Worm (Caenorhabditis elegans) whole organism, L2 larva: Measurements from ENCODE around the gene rod-1.

Source experiments
- C34F6.9 ChIP-seq: fragments of 150-350 bp; optimal IDR thresholded peaks from 2 replicates; lab custom pipeline; 2014; ENCODE audit warnings: missing biosample characterization, missing genetic modification characterization
- F13H6.1 ChIP-seq: sonication (generic microtip); optimal IDR thresholded peaks from 2 replicates; lab custom pipeline; 2016; ENCODE audit warnings: missing genetic modification characterization, missing compliant biosample characterization
- R02D3.7 ChIP-seq: fragments of 150-350 bp; optimal IDR thresholded peaks from 2 replicates; lab custom pipeline; 2014; ENCODE audit warnings: missing biosample characterization, missing genetic modification characterization
- Y55F3AM.14 ChIP-seq: fragments of 200-800 bp; sonication (Bioruptor generic); optimal IDR thresholded peaks from 2 replicates; lab custom pipeline; 2018; ENCODE audit warnings: mild to moderate bottlenecking, missing genetic modification characterization, missing compliant biosample characterization
- ZK546.5 ChIP-seq: sonication (generic microtip); optimal IDR thresholded peaks from 2 replicates; lab custom pipeline; 2017; ENCODE audit warnings: missing biosample characterization, missing genetic modification characterization
- alr-1 ChIP-seq: fragments of 150-350 bp; optimal IDR thresholded peaks from 2 replicates; lab custom pipeline; 2014; ENCODE audit warnings: missing biosample characterization, missing genetic modification characterization
- aly-2 ChIP-seq: fragments of 150-350 bp; optimal IDR thresholded peaks from 2 replicates; lab custom pipeline; 2014; ENCODE audit warnings: missing biosample characterization, missing genetic modification characterization
- ama-1 ChIP-seq: fragments of 150-350 bp; optimal IDR thresholded peaks from 2 replicates; lab custom pipeline; 2018; ENCODE audit warnings: inconsistent platforms
- blmp-1 ChIP-seq: sonication (generic microtip); optimal IDR thresholded peaks from 2 replicates; lab custom pipeline; 2017; ENCODE audit warnings: missing genetic modification characterization, mild to moderate bottlenecking, missing compliant biosample characterization, antibody characterized with exemption, moderate library complexity; ENCODE audit not compliant: insufficient read depth
- ceh-16 ChIP-seq: fragments of 150-350 bp; optimal IDR thresholded peaks from 2 replicates; lab custom pipeline; 2014; ENCODE audit warnings: missing biosample characterization, missing genetic modification characterization
- ceh-82 ChIP-seq: fragments of 150-350 bp; optimal IDR thresholded peaks from 2 replicates; lab custom pipeline; 2014; ENCODE audit warnings: missing biosample characterization, missing genetic modification characterization
- crh-2 ChIP-seq: sonication (generic microtip); optimal IDR thresholded peaks from 2 replicates; lab custom pipeline; 2017; ENCODE audit warnings: missing biosample characterization, missing genetic modification characterization
- dmd-4 ChIP-seq: sonication (generic microtip); optimal IDR thresholded peaks from 2 replicates; lab custom pipeline; 2017; ENCODE audit warnings: missing biosample characterization, missing genetic modification characterization
- egl-27 ChIP-seq: sonication (generic microtip); optimal IDR thresholded peaks from 3 replicates; lab custom pipeline; 2017; ENCODE audit warnings: missing biosample characterization, missing genetic modification reagents, missing genetic modification characterization
- elt-1 ChIP-seq: fragments of 150-350 bp; optimal IDR thresholded peaks from 2 replicates; lab custom pipeline; 2014; ENCODE audit warnings: missing biosample characterization, missing genetic modification characterization
- elt-3 ChIP-seq: sonication (generic microtip); optimal IDR thresholded peaks from 2 replicates; lab custom pipeline; 2017; ENCODE audit warnings: missing biosample characterization, missing genetic modification characterization
- fos-1 ChIP-seq: fragments of 150-350 bp; optimal IDR thresholded peaks from 2 replicates; lab custom pipeline; 2014; ENCODE audit warnings: missing biosample characterization, missing genetic modification characterization
- gmeb-1 ChIP-seq: fragments of 150-350 bp; optimal IDR thresholded peaks from 2 replicates; lab custom pipeline; 2014; ENCODE audit warnings: missing biosample characterization, missing genetic modification characterization
- lin-11 ChIP-seq: fragments of 150-350 bp; sonication (generic microtip); optimal IDR thresholded peaks from 2 replicates; lab custom pipeline; 2014; ENCODE audit warnings: missing biosample characterization, missing genetic modification characterization, inconsistent platforms, mixed read lengths
- lin-13 ChIP-seq: fragments of 150-350 bp; optimal IDR thresholded peaks from 2 replicates; lab custom pipeline; 2014; ENCODE audit warnings: missing biosample characterization, missing genetic modification reagents, missing genetic modification characterization
- lin-39 ChIP-seq: fragments of 150-350 bp; optimal IDR thresholded peaks from 2 replicates; lab custom pipeline; 2014; ENCODE audit warnings: missing biosample characterization, missing genetic modification reagents, missing genetic modification characterization
- lsy-2 ChIP-seq, 2 experiments: fragments of 150-350 bp in 1 of 2; sonication (generic microtip) in 1 of 2; optimal IDR thresholded peaks; 2 replicates each; lab custom pipeline; 2014 to 2017; ENCODE audit warnings: missing biosample characterization in 2 of 2, missing genetic modification characterization in 2 of 2
- mab-5 ChIP-seq: fragments of 150-350 bp; optimal IDR thresholded peaks from 2 replicates; lab custom pipeline; 2014; ENCODE audit warnings: missing biosample characterization, missing genetic modification characterization
- mbf-1 ChIP-seq: sonication (generic microtip); optimal IDR thresholded peaks from 2 replicates; lab custom pipeline; 2017; ENCODE audit warnings: missing biosample characterization, missing genetic modification characterization
- mdl-1 ChIP-seq, 2 experiments: fragments of 150-350 bp in 1 of 2; sonication (generic microtip) in 1 of 2; optimal IDR thresholded peaks; 2 replicates each; lab custom pipeline; 2017; ENCODE audit warnings: missing biosample characterization in 2 of 2, missing genetic modification characterization in 2 of 2
- nhr-10 ChIP-seq: sonication (generic microtip); optimal IDR thresholded peaks from 2 replicates; lab custom pipeline; 2017; ENCODE audit warnings: missing biosample characterization, missing genetic modification characterization
- nhr-11 ChIP-seq: fragments of 150-350 bp; optimal IDR thresholded peaks from 2 replicates; lab custom pipeline; 2014; ENCODE audit warnings: missing biosample characterization, missing genetic modification characterization
- nhr-12 ChIP-seq: fragments of 150-350 bp; optimal IDR thresholded peaks from 2 replicates; lab custom pipeline; 2014; ENCODE audit warnings: missing biosample characterization, missing genetic modification characterization
- nhr-129 ChIP-seq: fragments of 150-350 bp; optimal IDR thresholded peaks from 2 replicates; lab custom pipeline; 2014; ENCODE audit warnings: missing biosample characterization, missing genetic modification characterization
- nhr-21 ChIP-seq: fragments of 150-350 bp; optimal IDR thresholded peaks from 2 replicates; lab custom pipeline; 2014; ENCODE audit warnings: missing biosample characterization, missing genetic modification characterization
- nhr-23 ChIP-seq: fragments of 150-350 bp; optimal IDR thresholded peaks from 2 replicates; lab custom pipeline; 2014; ENCODE audit warnings: missing biosample characterization, missing genetic modification reagents, missing genetic modification characterization
- nhr-237 ChIP-seq: fragments of 150-350 bp; optimal IDR thresholded peaks from 2 replicates; lab custom pipeline; 2014; ENCODE audit warnings: missing biosample characterization, missing genetic modification characterization
- nhr-25 ChIP-seq: fragments of 150-350 bp; sonication (generic microtip); optimal IDR thresholded peaks from 3 replicates; lab custom pipeline; 2014; ENCODE audit warnings: missing biosample characterization, missing genetic modification characterization
- nhr-6 ChIP-seq: fragments of 150-350 bp; optimal IDR thresholded peaks from 2 replicates; lab custom pipeline; 2014; ENCODE audit warnings: missing biosample characterization, missing genetic modification characterization
- nhr-77 ChIP-seq: fragments of 150-350 bp; optimal IDR thresholded peaks from 2 replicates; lab custom pipeline; 2014; ENCODE audit warnings: missing biosample characterization, missing genetic modification characterization
- peb-1 ChIP-seq: fragments of 150-350 bp; optimal IDR thresholded peaks from 2 replicates; lab custom pipeline; 2014; ENCODE audit warnings: missing biosample characterization, missing genetic modification characterization
- sem-4 ChIP-seq: fragments of 150-350 bp; optimal IDR thresholded peaks from 2 replicates; lab custom pipeline; 2014; ENCODE audit warnings: missing biosample characterization, missing genetic modification reagents, missing genetic modification characterization
- skn-1 ChIP-seq: sonication (generic microtip); optimal IDR thresholded peaks from 2 replicates; lab custom pipeline; 2017; ENCODE audit warnings: missing biosample characterization, missing genetic modification characterization
- sma-3 ChIP-seq: sonication (generic microtip); optimal IDR thresholded peaks from 2 replicates; lab custom pipeline; 2016; ENCODE audit warnings: missing genetic modification reagents, missing genetic modification characterization, missing compliant biosample characterization
- sma-9 ChIP-seq, 2 experiments: fragments of 150-350 bp in 1 of 2; sonication (generic microtip) in 1 of 2; optimal IDR thresholded peaks; 2 replicates each; lab custom pipeline; 2014 to 2016; ENCODE audit warnings: missing genetic modification characterization in 2 of 2, mild to moderate bottlenecking in 1 of 2, missing biosample characterization in 1 of 2, missing compliant biosample characterization in 1 of 2, missing genetic modification reagents in 1 of 2, moderate library complexity in 1 of 2
- snpc-4 ChIP-seq: fragments of 150-350 bp; optimal IDR thresholded peaks from 2 replicates; lab custom pipeline; 2014; ENCODE audit warnings: missing biosample characterization, missing genetic modification characterization
- unc-39 ChIP-seq: fragments of 150-350 bp; optimal IDR thresholded peaks from 2 replicates; lab custom pipeline; 2014; ENCODE audit warnings: missing biosample characterization, missing genetic modification characterization
- unc-55 ChIP-seq: fragments of 150-350 bp; sonication (generic microtip); optimal IDR thresholded peaks from 3 replicates; lab custom pipeline; 2014; ENCODE audit warnings: missing biosample characterization, missing genetic modification reagents, missing genetic modification characterization
- unc-62 ChIP-seq: fragments of 150-350 bp; optimal IDR thresholded peaks from 2 replicates; lab custom pipeline; 2014; ENCODE audit warnings: missing biosample characterization, missing genetic modification reagents, missing genetic modification characterization
- zag-1 ChIP-seq: fragments of 150-350 bp; optimal IDR thresholded peaks from 2 replicates; lab custom pipeline; 2014; ENCODE audit warnings: missing biosample characterization, missing genetic modification characterization
- ztf-1 ChIP-seq: fragments of 200-800 bp; sonication (Bioruptor generic); conservative IDR thresholded peaks from 2 replicates; pipeline ENCODE4 v1.3.6; 2022; ENCODE audit warnings: missing genetic modification characterization, missing compliant biosample characterization
- ztf-11 ChIP-seq: sonication (generic microtip); optimal IDR thresholded peaks from 2 replicates; lab custom pipeline; 2017; ENCODE audit warnings: missing biosample characterization, missing genetic modification characterization
- ztf-4 ChIP-seq: fragments of 150-350 bp; optimal IDR thresholded peaks from 2 replicates; lab custom pipeline; 2014; ENCODE audit warnings: missing biosample characterization, missing genetic modification characterization

Gene rod-1

ce11 chrIV:7486201-7486947 is 8.1 kb downstream of the rod-1 start, which contains the start of the genes his-61 and his-62:
Gene his-61 (minus strand): TSS chrIV:7486217.
Gene his-62 (plus strand): TSS chrIV:7486545.
- TF ChIP-seq nhr-25 (tag; lab: Kevin White, UChicago) = peak; percentile 80
- no peak for TF ChIP-seq nhr-11
- TF ChIP-seq crh-2 (tag; lab: Kevin White, UChicago) = peak; percentile 81
- TF ChIP-seq mab-5 (tag; lab: Kevin White, UChicago) = peak; percentile 71
- no peak for TF ChIP-seq skn-1 (tag; lab: Kevin White, UChicago)
- TF ChIP-seq Y55F3AM.14 = no peak
- TF ChIP-seq sma-9 (GFP tag; optimal IDR thresholded peaks at IDR 0.05; lab: Kevin White, UChicago) = peak; percentile 89
- TF ChIP-seq sma-9 (tag; optimal IDR thresholded peaks at IDR 0.05; lab: Kevin White, UChicago) = no peak
- no peak for TF ChIP-seq nhr-6 (tag; lab: Kevin White, UChicago)
- TF ChIP-seq unc-62 (GFP tag; lab: Kevin White, UChicago) = no peak
- no peak for TF ChIP-seq sem-4 (tag; lab: Kevin White, UChicago)
- TF ChIP-seq lin-11 (tag; lab: Kevin White, UChicago) = no peak
- TF ChIP-seq ceh-16 = peak; percentile 51
- no peak for TF ChIP-seq aly-2 (tag; lab: Kevin White, UChicago)
- no peak for TF ChIP-seq unc-39 (tag; lab: Kevin White, UChicago)
- no peak for TF ChIP-seq nhr-12
- TF ChIP-seq mbf-1 (tag; lab: Kevin White, UChicago) = no peak
- TF ChIP-seq nhr-23 = no peak
- TF ChIP-seq zag-1 (tag; lab: Kevin White, UChicago) = peak; percentile 61
- TF ChIP-seq nhr-237 (tag; lab: Kevin White, UChicago) = no peak
- peak; percentile 74 for TF ChIP-seq lin-13 (GFP tag; lab: Kevin White, UChicago)
- no peak for TF ChIP-seq gmeb-1 (tag; lab: Kevin White, UChicago)
- TF ChIP-seq nhr-129 = peak; percentile 24
- peak; percentile 52 for TF ChIP-seq fos-1 (tag; lab: Kevin White, UChicago)
- TF ChIP-seq lsy-2 (tag; optimal IDR thresholded peaks at IDR 0.05; lab: Kevin White, UChicago) = peak; percentile 2 to 65
- TF ChIP-seq mdl-1 (tag; optimal IDR thresholded peaks at IDR 0.05; lab: Kevin White, UChicago) = no peak
- no peak for TF ChIP-seq peb-1
- TF ChIP-seq nhr-77 (tag; lab: Kevin White, UChicago) = no peak
- TF ChIP-seq alr-1 (tag; lab: Kevin White, UChicago) = no peak
- peak; percentile 52 for TF ChIP-seq sma-3 (GFP tag; lab: Kevin White, UChicago)
- TF ChIP-seq ama-1 (lab: Kevin White, UChicago) = no peak
- TF ChIP-seq ZK546.5 = no peak
- TF ChIP-seq blmp-1 (tag; lab: Kevin White, UChicago) = no peak
- peak; percentile 56 for TF ChIP-seq C34F6.9 (tag; lab: Kevin White, UChicago)
- TF ChIP-seq ztf-1 = no peak
- TF ChIP-seq ztf-11 = no peak
- TF ChIP-seq elt-3 (tag; lab: Kevin White, UChicago) = no peak
- TF ChIP-seq elt-1 (tag; lab: Kevin White, UChicago) = no peak
- no peak for TF ChIP-seq ztf-4 (tag; lab: Kevin White, UChicago)
- no peak for TF ChIP-seq dmd-4 (tag; lab: Kevin White, UChicago)
- no peak for TF ChIP-seq nhr-10 (tag; lab: Kevin White, UChicago)
- peak; percentile 49 for TF ChIP-seq unc-55 (GFP tag; lab: Kevin White, UChicago)
- no peak for TF ChIP-seq lin-39
- TF ChIP-seq nhr-21 (tag; lab: Kevin White, UChicago) = no peak
- TF ChIP-seq F13H6.1 (tag; lab: Kevin White, UChicago) = peak; percentile 73
- no peak for TF ChIP-seq ceh-82 (tag; lab: Kevin White, UChicago)
- no peak for TF ChIP-seq R02D3.7
- no peak for TF ChIP-seq snpc-4 (tag; lab: Kevin White, UChicago)
- TF ChIP-seq egl-27 (tag; lab: Kevin White, UChicago) = no peak
